Fruit fly (Drosophila melanogaster) whole organism, larva: Measurements from ENCODE around the gene FucTB.

Experiments used
- noc ChIP-seq: fragments of 200-800 bp; sonication (Bioruptor generic); optimal IDR thresholded peaks from 3 replicates; lab custom pipeline; 2019; ENCODE audit warnings: missing biosample characterization, mild to moderate bottlenecking, missing genetic modification characterization, moderate library complexity

Gene FucTB

DNA sequence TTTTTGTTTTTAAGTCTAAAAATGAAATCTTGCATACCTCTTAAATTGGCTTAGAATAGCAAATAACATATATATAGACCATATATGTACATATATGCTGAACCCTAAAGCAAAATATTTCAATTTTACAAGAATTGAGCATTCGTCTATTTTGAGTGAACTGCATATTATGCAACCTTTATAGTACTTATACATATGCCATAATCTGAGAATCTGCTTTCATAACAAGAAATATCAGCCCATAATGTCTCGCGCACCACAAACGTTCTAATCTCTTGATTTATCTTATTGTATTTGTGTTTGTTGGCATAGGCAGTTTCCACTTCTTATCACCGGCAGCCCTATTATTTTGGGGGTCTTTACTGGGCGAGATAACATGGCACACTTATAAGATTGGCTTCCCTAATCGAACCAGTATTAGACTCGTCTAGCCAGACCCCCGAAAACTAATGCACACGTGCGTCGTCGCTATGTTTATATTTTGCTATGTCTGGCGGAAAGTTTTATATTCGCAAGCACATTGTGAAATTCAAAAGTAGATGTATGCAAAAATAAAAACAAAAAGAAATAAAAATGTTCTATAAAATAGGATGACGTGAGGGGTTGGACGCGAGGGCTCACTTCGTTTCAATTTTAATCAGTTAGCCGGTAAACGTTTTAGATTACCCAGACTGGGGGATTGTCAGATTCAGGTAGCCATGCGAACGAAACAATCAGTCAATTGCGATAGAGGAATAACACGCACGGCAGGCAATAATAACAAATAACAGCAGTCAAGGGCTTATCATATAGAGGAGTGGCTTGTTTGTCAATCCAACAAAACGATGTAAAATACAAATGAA is 41.7 kb downstream of the FucTB start:
- TF ChIP-seq noc (tag; lab: Kevin White, UChicago): peak; percentile 64

dm6 chr2L:9388013-9388605 is 42.7 kb downstream of the FucTB start:
- TF ChIP-seq noc (tag; lab: Kevin White, UChicago): peak; percentile 76

- TF ChIP-seq noc (tag; lab: Kevin White, UChicago): peak; percentile 79
These were observed 43.6 kb downstream of the FucTB start, which contains the start of gene Aldh for dm6 chr2L:9387240-9387672. Gene Aldh (plus strand): TSS chr2L:9387389.

dm6 chr2L:9386270-9386669 is 44.6 kb downstream of the FucTB start:
- TF ChIP-seq noc (tag; lab: Kevin White, UChicago): no peak
